Worm (Caenorhabditis elegans): ENCODE data around the gene Y39A3B.7.

DNA sequence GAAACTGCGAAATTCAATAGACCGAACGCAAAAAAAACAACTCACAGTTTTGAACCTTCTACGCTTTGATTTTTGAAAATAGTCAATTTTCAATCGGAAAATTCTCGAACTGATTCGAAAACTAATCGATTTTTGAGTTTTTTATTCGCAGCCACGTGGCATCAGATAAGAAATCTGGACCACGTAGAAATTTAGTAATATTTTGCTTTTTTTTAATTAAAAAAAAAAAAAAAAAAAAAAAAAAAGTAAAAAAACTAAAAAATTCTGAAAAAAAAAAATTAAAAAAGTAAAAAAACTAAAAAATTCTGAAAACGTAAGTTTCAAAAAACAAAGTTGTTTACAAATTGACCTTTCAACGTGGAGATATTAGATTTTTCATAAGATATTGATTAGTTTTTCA lies 8.1 kb downstream of the Y39A3B.7 start, which contains the start of gene R155.3:
- TF ChIP-seq sdc-2 (tag; optimal IDR thresholded peaks at IDR 0.05) (no peak), ceh-34 (tag; optimal IDR thresholded peaks at IDR 0.05) (no peak), sox-4 (tag; optimal IDR thresholded peaks at IDR 0.05) (no peak)

Data from whole organism, late embryonic.